Worm (Caenorhabditis elegans) whole organism, midembryonic: Measurements from ENCODE around the gene C09G9.8.

Experiments
- T22C8.4 ChIP-seq: fragments of 200-800 bp; sonication (Bioruptor generic); IDR thresholded peaks from 2 replicates; pipeline ENCODE4 v1.3.6; 2022; ENCODE audit warnings: missing genetic modification characterization, missing compliant biosample characterization
- cog-1 ChIP-seq: sonication (generic microtip); optimal IDR thresholded peaks from 2 replicates; lab custom pipeline; 2016; ENCODE audit warnings: missing genetic modification characterization, missing compliant biosample characterization
- flt-1 ChIP-seq: fragments of 200-800 bp; sonication (Bioruptor generic); IDR thresholded peaks from 2 replicates; pipeline ENCODE4 v1.3.6; 2022; ENCODE audit warnings: missing genetic modification characterization, missing compliant biosample characterization
- klf-2 ChIP-seq: fragments of 200-800 bp; sonication (Bioruptor generic); conservative IDR thresholded peaks from 2 replicates; pipeline ENCODE4 v1.3.6; 2022; ENCODE audit warnings: missing genetic modification reagents, missing genetic modification characterization, missing compliant biosample characterization
- med-1 ChIP-seq: sonication (generic microtip); optimal IDR thresholded peaks from 2 replicates; lab custom pipeline; 2017; ENCODE audit warnings: missing genetic modification characterization, mild to moderate bottlenecking, missing compliant biosample characterization, antibody characterized with exemption, missing genetic modification reagents; ENCODE audit not compliant: insufficient read depth
- ref-1 ChIP-seq: fragments of 200-800 bp; sonication (Bioruptor generic); conservative IDR thresholded peaks from 2 replicates; pipeline ENCODE4 v1.3.6; 2022; ENCODE audit warnings: missing genetic modification reagents, missing genetic modification characterization, missing compliant biosample characterization
- tab-1 ChIP-seq: fragments of 200-800 bp; sonication (Bioruptor generic); IDR thresholded peaks from 2 replicates; pipeline ENCODE4 v1.3.6; 2022; ENCODE audit warnings: missing genetic modification characterization, missing compliant biosample characterization
- ztf-23 ChIP-seq: fragments of 200-800 bp; sonication (Bioruptor generic); IDR thresholded peaks from 2 replicates; pipeline ENCODE4 v1.3.6; 2022; ENCODE audit warnings: missing genetic modification reagents, missing genetic modification characterization, missing compliant biosample characterization
- ztf-29 ChIP-seq: fragments of 200-800 bp; sonication (Bioruptor generic); IDR thresholded peaks from 2 replicates; pipeline ENCODE4 v1.3.6; 2022; ENCODE audit warnings: missing genetic modification reagents, missing genetic modification characterization, missing compliant biosample characterization

- TF ChIP-seq klf-2 (GFP tag; lab: Robert Waterston, UW) (no peak), T22C8.4 (GFP tag; lab: Robert Waterston, UW) (no peak), ztf-29 (GFP tag; lab: Robert Waterston, UW) (no peak), tab-1 (GFP tag; lab: Robert Waterston, UW) (no peak), med-1 (no peak), flt-1 (GFP tag; lab: Robert Waterston, UW) (no peak), ztf-23 (no peak), ref-1 (GFP tag; lab: Robert Waterston, UW) (no peak), cog-1 (tag; lab: Kevin White, UChicago) (no peak)
Measured at ce11 chrIV:8872958-8873357, 8.3 kb upstream of the C09G9.8 start, which contains the start of gene C09G9.3.
